Fruit fly (Drosophila melanogaster) whole organism: Measurements from ENCODE around the gene CG14963.
A peak's percentile ranks its signal among the peaks of the same experiment; 100 is the strongest.

Experiments used
- CG8478 ChIP-seq: fragments of >200 bp; optimal IDR thresholded peaks from 2 replicates; lab custom pipeline; 2018; ENCODE audit warnings: inconsistent platforms
- Dll ChIP-seq: fragments of >200 bp; optimal IDR thresholded peaks from 2 replicates; lab custom pipeline; 2017
- EcR ChIP-seq, 2 experiments: fragments of >200 bp; optimal IDR thresholded peaks; 2 replicates each; lab custom pipeline; 2017; ENCODE audit warnings: missing biosample characterization in 2 of 2, missing genetic modification characterization in 2 of 2, missing genetic modification reagents in 2 of 2
- pan ChIP-seq: fragments of >200 bp; optimal IDR thresholded peaks from 2 replicates; lab custom pipeline; 2017
- psq ChIP-seq: fragments of >200 bp; optimal IDR thresholded peaks from 2 replicates; lab custom pipeline; 2017
- usp ChIP-seq: fragments of >200 bp; optimal IDR thresholded peaks from 2 replicates; lab custom pipeline; 2017; ENCODE audit warnings: missing biosample characterization, missing genetic modification characterization, mixed read lengths

The CG14963 gene

DNA sequence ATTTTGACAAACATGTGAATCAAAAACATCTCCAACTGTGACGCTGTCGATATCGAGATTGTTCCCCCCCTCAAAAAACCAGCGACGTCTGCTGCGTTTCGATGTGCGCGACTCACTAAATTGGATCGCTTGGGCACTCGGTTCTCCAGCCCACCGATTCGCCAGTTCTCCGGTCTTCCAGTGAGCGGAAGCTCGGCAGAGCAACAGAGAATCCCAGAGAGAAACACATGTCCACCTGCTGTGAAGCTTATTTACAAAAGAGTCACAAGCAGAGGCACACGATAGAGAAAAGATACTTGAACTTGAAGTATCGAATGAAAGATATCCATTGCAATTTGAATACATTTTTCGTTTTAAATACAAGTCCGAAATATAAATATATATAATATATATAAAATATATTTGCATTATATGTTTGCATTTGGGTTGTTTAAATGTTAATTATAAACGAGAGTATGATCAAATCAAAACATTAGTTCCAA, 38.2 kb downstream of the CG14963 start:
- TF ChIP-seq Dll (lab: Kevin White, UChicago) (no peak), EcR (GFP tag; optimal IDR thresholded peaks at IDR 0.05; lab: Kevin White, UChicago) (no peak), pan (lab: Kevin White, UChicago) (no peak), usp (GFP tag; lab: Kevin White, UChicago) (no peak), psq (lab: Kevin White, UChicago) (no peak), CG8478 (lab: Kevin White, UChicago) (no peak)

DNA sequence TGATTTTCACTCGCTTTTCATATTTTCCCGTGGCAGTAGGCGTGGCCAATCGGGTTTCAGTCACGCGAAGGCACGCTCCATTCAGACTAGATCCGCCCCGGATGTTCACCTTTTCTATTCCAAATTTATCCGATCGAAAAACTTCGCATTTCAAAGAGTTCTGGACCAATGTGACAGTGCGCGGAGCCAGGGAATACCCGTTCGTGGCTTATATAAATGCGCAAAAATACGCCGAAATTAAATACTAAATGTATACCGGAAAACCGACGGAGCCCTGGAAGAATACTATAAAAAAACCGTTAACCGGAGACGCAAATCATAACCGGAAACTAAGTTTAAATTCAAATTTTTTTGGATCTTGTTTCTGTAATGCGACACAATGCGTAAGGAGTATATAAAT, 44.8 kb downstream of the CG14963 start, which contains the start of gene promL:
TSS of gene promL (minus strand) at position 181 of the 400 bp plus-strand sequence.
- TF ChIP-seq EcR (GFP tag; optimal IDR thresholded peaks at IDR 0.05; lab: Kevin White, UChicago) (no peak), psq (lab: Kevin White, UChicago) (no peak), pan (lab: Kevin White, UChicago) (no peak), usp (GFP tag; lab: Kevin White, UChicago) (no peak), CG8478 (lab: Kevin White, UChicago) (no peak), Dll (lab: Kevin White, UChicago) (no peak)

DNA sequence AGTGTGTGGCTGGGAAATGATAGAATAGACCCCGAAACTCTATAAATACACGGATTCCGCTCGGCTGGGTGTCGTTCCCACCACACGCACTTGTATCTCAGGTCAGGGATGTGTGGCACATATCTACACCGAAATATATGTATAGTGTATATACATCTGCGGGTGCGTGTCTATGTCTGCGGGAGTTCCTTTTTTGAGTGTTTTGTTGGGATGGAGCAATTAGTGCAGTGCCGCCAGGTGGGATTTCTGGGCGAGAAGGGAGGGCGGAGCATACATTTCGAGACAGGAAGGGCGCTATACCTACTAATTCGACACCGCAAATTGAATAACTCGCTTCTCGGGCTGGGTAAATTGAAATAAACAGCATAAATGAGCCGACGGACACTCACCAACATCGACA, 45.9 kb downstream of the CG14963 start:
- TF ChIP-seq psq (lab: Kevin White, UChicago) (no peak), pan (lab: Kevin White, UChicago) (no peak), usp (GFP tag; lab: Kevin White, UChicago) (no peak), EcR (GFP tag; optimal IDR thresholded peaks at IDR 0.05; lab: Kevin White, UChicago) (no peak), CG8478 (lab: Kevin White, UChicago) (no peak), Dll (lab: Kevin White, UChicago) (no peak)

DNA sequence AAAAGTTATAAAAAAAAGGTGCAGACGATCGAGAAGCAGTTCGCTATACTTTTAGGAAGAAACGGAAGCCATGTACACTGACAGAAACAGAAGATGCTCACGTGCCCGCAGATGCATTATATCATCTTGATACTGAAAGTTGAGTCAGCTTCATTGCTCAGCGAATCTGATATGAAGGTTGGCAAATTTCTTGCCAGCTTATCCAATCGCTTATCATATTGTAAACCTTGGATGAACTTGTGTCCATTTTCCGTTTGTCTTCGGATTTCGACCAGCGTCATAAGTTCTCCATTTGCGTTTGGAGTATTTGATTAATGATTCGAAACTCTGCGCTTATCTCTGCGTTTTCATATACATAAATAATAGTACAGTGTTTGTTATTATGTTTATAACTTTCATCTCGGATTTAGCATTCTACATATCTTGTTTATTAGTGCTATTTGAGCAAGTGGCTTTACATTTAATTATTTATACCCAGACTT, 46.7 kb downstream of the CG14963 start:
- TF ChIP-seq EcR (GFP tag; optimal IDR thresholded peaks at IDR 0.05; lab: Kevin White, UChicago), result peak in 1 of 2 experiments; percentile 38
- no peak for TF ChIP-seq Dll (lab: Kevin White, UChicago)
- no peak for TF ChIP-seq pan (lab: Kevin White, UChicago)

DNA sequence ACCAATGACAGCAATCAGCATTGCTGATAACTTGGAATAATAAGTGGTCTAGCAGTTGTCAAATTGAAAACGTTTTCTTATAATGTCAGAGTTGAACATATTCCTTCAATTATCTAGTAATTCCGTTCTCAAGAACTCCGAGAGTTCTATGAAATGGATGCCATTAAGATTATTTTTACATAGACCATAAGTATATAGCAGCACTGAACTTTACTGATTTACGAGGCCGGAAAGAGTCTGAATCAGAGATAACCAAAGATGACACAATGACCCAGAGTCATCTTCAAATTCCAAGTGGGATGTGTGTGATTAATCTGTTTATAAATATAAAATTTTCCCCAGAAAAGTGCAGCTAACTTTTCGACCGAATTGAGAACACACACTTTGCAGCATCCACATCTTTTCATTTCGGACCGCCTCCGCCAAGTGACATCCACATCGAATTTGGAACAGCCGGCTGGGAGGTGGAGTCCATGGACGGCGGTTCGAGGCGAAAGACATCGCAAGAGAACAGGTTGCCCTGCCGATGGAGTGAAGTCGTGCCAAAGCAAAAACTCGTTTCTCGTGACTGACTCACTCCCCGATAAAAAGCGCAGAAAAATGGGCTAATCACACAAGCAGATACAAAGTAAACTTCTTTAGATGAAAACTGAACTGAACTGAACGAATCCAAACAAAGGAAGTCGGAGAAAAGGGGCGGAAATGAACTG, 47.3 kb downstream of the CG14963 start:
- no peak for TF ChIP-seq pan (lab: Kevin White, UChicago)
- TF ChIP-seq CG8478 (lab: Kevin White, UChicago), result no peak
- TF ChIP-seq EcR (GFP tag; optimal IDR thresholded peaks at IDR 0.05; lab: Kevin White, UChicago), result no peak
- no peak for TF ChIP-seq Dll (lab: Kevin White, UChicago)
- TF ChIP-seq usp (GFP tag; lab: Kevin White, UChicago), result no peak

DNA sequence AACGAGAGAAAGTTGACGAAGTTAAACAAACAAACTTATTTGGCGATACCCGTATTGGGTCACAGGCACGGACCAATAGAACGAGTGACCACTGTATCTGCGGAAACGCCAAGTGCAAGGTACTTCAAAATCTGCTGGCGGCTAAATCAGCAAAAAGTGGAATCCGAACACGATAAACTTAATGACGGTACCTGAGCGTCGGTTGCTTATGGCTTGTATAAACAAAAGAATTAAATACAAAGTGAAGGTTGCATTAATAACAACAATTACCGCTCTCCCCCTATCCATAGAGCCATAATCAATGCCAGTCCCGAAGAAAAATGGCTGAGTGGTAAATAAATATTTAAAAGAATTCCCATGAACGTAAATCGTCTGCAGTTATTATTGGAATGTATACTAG, 47.8 kb downstream of the CG14963 start:
- TF ChIP-seq pan (lab: Kevin White, UChicago), result no peak

DNA sequence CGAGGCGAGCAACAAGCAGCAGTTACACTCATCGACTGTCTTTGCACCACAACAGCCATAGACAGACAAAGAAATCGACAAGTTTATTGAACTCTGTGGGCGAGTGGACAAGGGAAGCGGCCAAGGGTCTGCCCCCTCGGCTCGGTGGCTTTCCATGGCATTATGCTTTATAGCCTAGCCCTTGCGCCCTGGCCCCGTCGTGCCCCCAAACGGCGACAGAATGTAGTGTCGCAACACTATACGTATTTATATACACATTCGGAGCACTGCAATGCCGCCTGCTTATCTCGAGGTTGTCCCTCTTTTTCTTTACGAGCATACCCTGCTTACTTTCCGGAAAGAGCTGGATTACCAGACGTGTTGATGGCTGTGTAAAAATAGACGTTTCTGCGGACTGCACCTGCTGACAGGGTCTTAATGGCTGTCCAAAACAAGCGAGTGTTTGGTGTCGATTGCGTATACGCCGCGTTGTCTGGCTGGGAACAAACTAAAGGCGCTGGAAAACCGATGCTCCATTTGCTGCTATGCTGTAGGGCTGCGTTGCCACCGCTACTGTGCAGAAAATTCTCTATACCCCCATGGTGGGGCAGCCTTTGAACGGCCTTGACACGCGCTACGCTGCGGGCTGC, 49.5 kb downstream of the CG14963 start:
- TF ChIP-seq CG8478 (lab: Kevin White, UChicago), result no peak
- TF ChIP-seq Dll (lab: Kevin White, UChicago), result no peak
- TF ChIP-seq EcR (GFP tag; optimal IDR thresholded peaks at IDR 0.05; lab: Kevin White, UChicago), result peak; percentile 11 to 93
- TF ChIP-seq psq (lab: Kevin White, UChicago), result no peak

DNA sequence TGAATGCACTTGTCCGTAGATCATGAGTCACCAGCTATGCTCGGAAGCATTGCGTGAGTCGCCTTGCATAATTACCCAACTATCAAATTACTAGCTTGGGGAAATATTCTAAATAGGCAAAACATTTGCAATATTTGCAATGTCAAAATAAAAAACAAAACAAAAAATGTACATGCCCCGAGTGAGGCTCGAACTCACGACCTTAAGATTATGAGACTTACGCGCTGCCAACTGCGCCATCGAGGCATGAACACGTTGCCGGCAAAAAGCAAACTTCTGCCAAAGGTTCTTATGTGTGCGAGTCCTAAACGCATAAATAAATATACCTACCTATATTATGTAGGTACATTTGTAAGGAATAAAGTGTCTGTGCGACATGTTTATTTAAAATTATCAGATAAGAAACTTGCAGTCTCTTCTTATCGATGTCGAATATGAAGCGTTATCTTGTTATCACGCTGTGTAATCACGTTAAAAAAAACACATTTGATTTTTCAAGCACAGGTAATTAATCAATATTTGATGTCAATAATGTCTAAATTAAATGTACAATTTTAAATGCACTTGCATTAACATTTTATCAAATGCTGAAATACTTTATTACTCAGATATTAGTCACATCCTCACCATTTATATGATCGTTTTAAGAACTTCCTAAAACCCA, 50.4 kb downstream of the CG14963 start:
- no peak for TF ChIP-seq psq (lab: Kevin White, UChicago)
- TF ChIP-seq EcR (GFP tag; optimal IDR thresholded peaks at IDR 0.05; lab: Kevin White, UChicago), result peak in 1 of 2 experiments; percentile 24
- no peak for TF ChIP-seq usp (GFP tag; lab: Kevin White, UChicago)
- no peak for TF ChIP-seq Dll (lab: Kevin White, UChicago)
- TF ChIP-seq CG8478 (lab: Kevin White, UChicago), result no peak
